Worm (Caenorhabditis elegans): ENCODE measurements around the gene srh-7.

Gene srh-7

ce11 chrV:3989070-3989469 is 19.0 kb upstream of the srh-7 start, which contains the start of gene nlp-27:
Gene nlp-27 (plus strand): TSS chrV:3989378.
- TF ChIP-seq nhr-23 (tag; optimal IDR thresholded peaks at IDR 0.05) (peak; percentile 23), unc-39 (tag; optimal IDR thresholded peaks at IDR 0.05) (no peak)

ce11 chrV:3992334-3992733 is 15.7 kb upstream of the srh-7 start:
- TF ChIP-seq nhr-23 (tag; optimal IDR thresholded peaks at IDR 0.05) = no peak
- no peak for TF ChIP-seq mdl-1 (tag; optimal IDR thresholded peaks at IDR 0.05)
- TF ChIP-seq fkh-2 (tag; optimal IDR thresholded peaks at IDR 0.05) = no peak
- no peak for TF ChIP-seq ztf-11 (tag; optimal IDR thresholded peaks at IDR 0.05)
- no peak for TF ChIP-seq unc-62 (GFP tag; optimal IDR thresholded peaks at IDR 0.05)
- no peak for TF ChIP-seq mml-1 (tag; optimal IDR thresholded peaks at IDR 0.05)

ce11 chrV:3994048-3994447 is 14.0 kb upstream of the srh-7 start, which contains the start of gene K09D9.9:
Gene K09D9.9 (minus strand): TSS chrV:3994148.
- TF ChIP-seq jun-1 (tag; optimal IDR thresholded peaks at IDR 0.05) = no peak

ce11 chrV:3995838-3996237 is 12.2 kb upstream of the srh-7 start, which contains the start of gene srx-62:
Gene srx-62 (minus strand): TSS chrV:3995938.
- TF ChIP-seq mdl-1 (tag; optimal IDR thresholded peaks at IDR 0.05) (no peak), R02D3.7 (tag; optimal IDR thresholded peaks at IDR 0.05) (no peak), lin-39 (tag; optimal IDR thresholded peaks at IDR 0.05) (no peak), egl-27 (tag; optimal IDR thresholded peaks at IDR 0.05) (no peak), mml-1 (tag; optimal IDR thresholded peaks at IDR 0.05) (no peak), daf-12 (tag; optimal IDR thresholded peaks at IDR 0.05) (no peak), zag-1 (tag; optimal IDR thresholded peaks at IDR 0.05) (no peak), nhr-12 (tag; optimal IDR thresholded peaks at IDR 0.05) (no peak), eor-1 (tag; optimal IDR thresholded peaks at IDR 0.05) (no peak), tbx-2 (tag; optimal IDR thresholded peaks at IDR 0.05) (no peak), unc-62 (GFP tag; optimal IDR thresholded peaks at IDR 0.05) (no peak), pqm-1 (tag; optimal IDR thresholded peaks at IDR 0.05) (no peak), nhr-43 (tag; optimal IDR thresholded peaks at IDR 0.05; ENCODE audit: poor library complexity, severe bottlenecking) (no peak), nhr-76 (tag; optimal IDR thresholded peaks at IDR 0.05) (no peak), pha-4 (tag; optimal IDR thresholded peaks at IDR 0.05) (no peak), nhr-28 (tag; optimal IDR thresholded peaks at IDR 0.05) (no peak), fkh-10 (GFP tag; optimal IDR thresholded peaks at IDR 0.05) (no peak), lsy-12 (tag; optimal IDR thresholded peaks at IDR 0.05) (no peak)

ce11 chrV:4004577-4004976 is 3.5 kb upstream of the srh-7 start:
- TF ChIP-seq nhr-77 (tag; optimal IDR thresholded peaks at IDR 0.05) (no peak), nhr-67 (tag; optimal IDR thresholded peaks at IDR 0.05) (no peak), tbx-2 (tag; optimal IDR thresholded peaks at IDR 0.05) (no peak), elt-3 (tag; optimal IDR thresholded peaks at IDR 0.05) (no peak)

- no peak for TF ChIP-seq ceh-9 (tag; optimal IDR thresholded peaks at IDR 0.05)
These were observed 2.8 kb upstream of the srh-7 start, which contains the start of gene srh-8 for ce11 chrV:4005219-4005618. Gene srh-8 (plus strand): TSS chrV:4005519.

- TF ChIP-seq elt-3 (tag; optimal IDR thresholded peaks at IDR 0.05) = no peak
- TF ChIP-seq unc-39 (tag; optimal IDR thresholded peaks at IDR 0.05) = no peak
- no peak for TF ChIP-seq fkh-10 (GFP tag; optimal IDR thresholded peaks at IDR 0.05)
- no peak for TF ChIP-seq ceh-82 (tag; optimal IDR thresholded peaks at IDR 0.05)
- TF ChIP-seq aly-2 (tag; optimal IDR thresholded peaks at IDR 0.05) = no peak
- no peak for TF ChIP-seq nhr-23 (tag; optimal IDR thresholded peaks at IDR 0.05)
- no peak for TF ChIP-seq ceh-16 (tag; optimal IDR thresholded peaks at IDR 0.05)
- no peak for TF ChIP-seq ceh-28 (tag; optimal IDR thresholded peaks at IDR 0.05)
- TF ChIP-seq sea-2 (GFP tag; optimal IDR thresholded peaks at IDR 0.05) = no peak
These were observed 2.1 kb downstream of the srh-7 start, which contains the start of gene srh-4 for ce11 chrV:4010170-4010569. Gene srh-4 (plus strand): TSS chrV:4010470.

Measured in whole organism, L3 larva.